Fruit fly (Drosophila melanogaster) whole organism, pupa: ENCODE measurements around the gene Ada2b.

ENCODE experiments used
- CG10348 ChIP-seq: fragments of 200-800 bp; sonication (Bioruptor generic); IDR thresholded peaks from 2 replicates; pipeline ENCODE4 v1.3.6; 2022; ENCODE audit warnings: missing biosample characterization, missing genetic modification characterization
- CG14655 ChIP-seq: fragments of 200-800 bp; sonication (Bioruptor generic); optimal IDR thresholded peaks from 3 replicates; lab custom pipeline; 2017; ENCODE audit warnings: mild to moderate bottlenecking, missing biosample characterization, missing genetic modification reagents, missing genetic modification characterization
- CG15710 ChIP-seq: fragments of 200-800 bp; sonication (Bioruptor generic); optimal IDR thresholded peaks from 2 replicates; lab custom pipeline; 2018; ENCODE audit warnings: missing biosample characterization, mild to moderate bottlenecking, missing genetic modification characterization, moderate library complexity
- CG17806 ChIP-seq: fragments of 200-800 bp; sonication (Bioruptor generic); optimal IDR thresholded peaks from 2 replicates; lab custom pipeline; 2018; ENCODE audit warnings: missing biosample characterization, mild to moderate bottlenecking, missing genetic modification characterization, moderate library complexity
- CG34367 ChIP-seq: fragments of 200-800 bp; sonication (Bioruptor generic); optimal IDR thresholded peaks from 2 replicates; lab custom pipeline; 2018; ENCODE audit warnings: missing biosample characterization, mild to moderate bottlenecking, missing genetic modification characterization
- CG4496 ChIP-seq: fragments of 200-800 bp; sonication (Bioruptor generic); IDR thresholded peaks from 3 replicates; pipeline ENCODE4 v1.3.6; 2022; ENCODE audit warnings: missing biosample characterization, missing genetic modification characterization
- CG8159 ChIP-seq: fragments of 200-800 bp; sonication (Bioruptor generic); optimal IDR thresholded peaks from 3 replicates; lab custom pipeline; 2018; ENCODE audit warnings: missing biosample characterization, mild to moderate bottlenecking, missing genetic modification characterization, moderate library complexity
- D1 ChIP-seq: fragments of 200-800 bp; sonication (Bioruptor generic); optimal IDR thresholded peaks from 2 replicates; lab custom pipeline; 2018; ENCODE audit warnings: missing biosample characterization, mild to moderate bottlenecking, missing genetic modification characterization, moderate library complexity
- Ets98B ChIP-seq: fragments of 200-800 bp; sonication (Bioruptor generic); IDR thresholded peaks from 2 replicates; pipeline ENCODE4 v1.3.6; 2022; ENCODE audit warnings: missing biosample characterization, missing genetic modification characterization
- Pif1B ChIP-seq: fragments of 200-800 bp; sonication (Bioruptor generic); optimal IDR thresholded peaks from 3 replicates; lab custom pipeline; 2016; ENCODE audit warnings: missing biosample characterization, missing genetic modification characterization
- Snoo ChIP-seq: fragments of 200-800 bp; sonication (Bioruptor generic); optimal IDR thresholded peaks from 3 replicates; lab custom pipeline; 2017; ENCODE audit warnings: missing biosample characterization, mild to moderate bottlenecking, missing genetic modification characterization, inconsistent platforms
- gl ChIP-seq: fragments of 200-800 bp; sonication (Bioruptor generic); optimal IDR thresholded peaks from 2 replicates; lab custom pipeline; 2018; ENCODE audit warnings: missing biosample characterization, mild to moderate bottlenecking, missing genetic modification characterization
- rn ChIP-seq: fragments of 200-800 bp; sonication (Bioruptor generic); IDR thresholded peaks from 2 replicates; pipeline ENCODE4 v1.3.6; 2022; ENCODE audit warnings: missing biosample characterization, missing genetic modification characterization

- TF ChIP-seq CG14655 (GFP tag; lab: Kevin White, UChicago) (no peak), CG15710 (tag; lab: Kevin White, UChicago) (no peak), rn (no peak), Ets98B (GFP tag; lab: Robert Waterston, UW) (no peak), CG4496 (no peak), Pif1B (GFP tag; lab: Kevin White, UChicago) (no peak), D1 (tag; lab: Kevin White, UChicago) (no peak), Snoo (tag; lab: Kevin White, UChicago) (no peak), CG10348 (no peak), CG34367 (tag; lab: Kevin White, UChicago) (no peak), CG17806 (no peak), CG8159 (tag; lab: Kevin White, UChicago) (no peak), gl (no peak)
These were observed 48.5 kb upstream of the Ada2b start for dm6 chr3R:8288790-8289189.
